Worm (Caenorhabditis elegans): ENCODE measurements around the gene F53G2.1.

- no peak for TF ChIP-seq pha-4 (tag; optimal IDR thresholded peaks at IDR 0.05)
- TF ChIP-seq nfya-1 (tag; optimal IDR thresholded peaks at IDR 0.05): no peak
- TF ChIP-seq nhr-11 (tag; optimal IDR thresholded peaks at IDR 0.05): no peak
- no peak for TF ChIP-seq ama-1 (optimal IDR thresholded peaks at IDR 0.05)
- no peak for TF ChIP-seq sox-2 (GFP tag; IDR thresholded peaks at IDR 0.05)
- TF ChIP-seq ztf-16 (tag; optimal IDR thresholded peaks at IDR 0.05): no peak
- TF ChIP-seq fkh-10 (GFP tag; optimal IDR thresholded peaks at IDR 0.05): no peak
- TF ChIP-seq zip-5 (tag; optimal IDR thresholded peaks at IDR 0.05): no peak
- TF ChIP-seq K02D7.2 (tag; optimal IDR thresholded peaks at IDR 0.05): no peak
- TF ChIP-seq unc-42 (tag; optimal IDR thresholded peaks at IDR 0.05): no peak
- no peak for TF ChIP-seq pqm-1 (tag; optimal IDR thresholded peaks at IDR 0.05)
- no peak for TF ChIP-seq ceh-9 (tag; optimal IDR thresholded peaks at IDR 0.05)
- no peak for TF ChIP-seq lin-11 (tag; optimal IDR thresholded peaks at IDR 0.05)
Observed at ce11 chrII:2521960-2522359, 33.5 kb downstream of the F53G2.1 start, which contains the start of gene bath-13.

All from whole organism, late embryonic.